Fruit fly (Drosophila melanogaster): Measurements from ENCODE around the gene CIAPIN1.
A peak's percentile ranks its signal among the peaks of the same experiment; 100 is the strongest.

Gene CIAPIN1

DNA sequence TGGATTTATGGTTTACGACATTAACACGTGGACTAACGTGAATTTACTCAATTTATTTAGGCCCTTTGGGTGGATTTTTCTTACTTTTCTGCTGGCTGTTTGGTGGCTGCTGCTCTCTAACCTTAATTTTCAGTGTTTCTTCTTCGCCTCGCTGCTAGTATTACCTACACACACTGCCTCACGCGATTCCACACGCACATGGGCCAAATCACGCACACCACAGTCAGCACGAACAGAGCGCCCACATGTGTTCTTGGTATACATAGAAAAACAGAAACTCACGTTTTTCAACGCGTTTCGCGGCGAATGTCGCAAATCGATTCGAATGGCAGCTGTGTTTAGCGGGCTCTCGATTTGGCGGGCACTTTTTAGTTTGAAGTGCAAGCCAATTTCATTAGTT, 29.2 kb upstream of the CIAPIN1 start (continued):
- TF ChIP-seq scrt (GFP tag; optimal IDR thresholded peaks at IDR 0.05), result peak; percentile 55
- no peak for TF ChIP-seq wor (GFP tag; IDR thresholded peaks at IDR 0.05)
- TF ChIP-seq CG17802 (tag; optimal IDR thresholded peaks at IDR 0.05), result no peak
- no peak; the same call in 1 of the 2 replicates for TF ChIP-seq lmd (GFP tag; IDR thresholded peaks at IDR 0.05)
- no peak; the same call in 2 of the 3 replicates for TF ChIP-seq CG11456 (GFP tag; IDR thresholded peaks at IDR 0.05)
- peak; percentile 49 for TF ChIP-seq psq (GFP tag; optimal IDR thresholded peaks at IDR 0.05)
- TF ChIP-seq CG18619 (GFP tag; optimal IDR thresholded peaks at IDR 0.05), result no peak
- TF ChIP-seq pan (optimal IDR thresholded peaks at IDR 0.05), result no peak
- TF ChIP-seq pan (GFP tag; optimal IDR thresholded peaks at IDR 0.05 in 1 of 2, IDR thresholded peaks at IDR 0.05 in 1 of 2), result no peak
- peak; percentile 51 for TF ChIP-seq D19A (tag; optimal IDR thresholded peaks at IDR 0.05)
- peak; percentile 78 for TF ChIP-seq Lhr (GFP tag; optimal IDR thresholded peaks at IDR 0.05)
- TF ChIP-seq ken (GFP tag; IDR thresholded peaks at IDR 0.05), result no peak
- TF ChIP-seq Ssrp (tag; optimal IDR thresholded peaks at IDR 0.05), result no peak
- no peak for TF ChIP-seq Optix (GFP tag; IDR thresholded peaks at IDR 0.05)
- peak; percentile 6 for TF ChIP-seq Bteb2 (GFP tag; optimal IDR thresholded peaks at IDR 0.05)
- no peak for TF ChIP-seq CG14050 (GFP tag; IDR thresholded peaks at IDR 0.05)
- peak; percentile 42 for TF ChIP-seq Usf (GFP tag; optimal IDR thresholded peaks at IDR 0.05)
- TF ChIP-seq az2 (GFP tag; optimal IDR thresholded peaks at IDR 0.05), result no peak
- no peak for TF ChIP-seq gt (GFP tag; IDR thresholded peaks at IDR 0.05)
- TF ChIP-seq so (GFP tag; IDR thresholded peaks at IDR 0.05), result peak; percentile 56; the same call in 2 of the 3 replicates
- no peak for TF ChIP-seq Drgx (GFP tag; IDR thresholded peaks at IDR 0.05)
- no peak for TF ChIP-seq Oaz (GFP tag; IDR thresholded peaks at IDR 0.05)
- TF ChIP-seq al (GFP tag; IDR thresholded peaks at IDR 0.05), result no peak
- TF ChIP-seq ham (GFP tag; IDR thresholded peaks at IDR 0.05), result no peak
- TF ChIP-seq CG30403 (GFP tag; optimal IDR thresholded peaks at IDR 0.05), result peak; percentile 15
- peak; percentile 20 for TF ChIP-seq CG15696 (tag; optimal IDR thresholded peaks at IDR 0.05)
- peak; percentile 44 for TF ChIP-seq caup (GFP tag; optimal IDR thresholded peaks at IDR 0.05; ENCODE audit: severe bottlenecking)
- TF ChIP-seq dpn (GFP tag; optimal IDR thresholded peaks at IDR 0.05), result peak in 1 of 2 experiments; percentile 45
- TF ChIP-seq esg (GFP tag; conservative IDR thresholded peaks at IDR 0.05), result no peak
- TF ChIP-seq CG4282 (GFP tag; optimal IDR thresholded peaks at IDR 0.05), result no peak
- peak; percentile 15 for TF ChIP-seq pum (GFP tag; optimal IDR thresholded peaks at IDR 0.05)
- peak; percentile 12 for TF ChIP-seq maf-S (GFP tag; optimal IDR thresholded peaks at IDR 0.05)
- no peak; the same call in 1 of the 2 replicates for TF ChIP-seq CG14014 (GFP tag; IDR thresholded peaks at IDR 0.05)
- TF ChIP-seq pb (GFP tag; optimal IDR thresholded peaks at IDR 0.05), result no peak
- peak in 1 of 2 experiments; percentile 69 for TF ChIP-seq insv (GFP tag; optimal IDR thresholded peaks at IDR 0.05)
- no peak for TF ChIP-seq CG1024 (GFP tag; IDR thresholded peaks at IDR 0.05)
- TF ChIP-seq z (GFP tag; IDR thresholded peaks at IDR 0.05), result no peak
- peak; percentile 23; the same call in 2 of the 3 replicates for TF ChIP-seq tgo (GFP tag; IDR thresholded peaks at IDR 0.05)
- no peak for TF ChIP-seq Neu2 (GFP tag; optimal IDR thresholded peaks at IDR 0.05; ENCODE audit: borderline replicate concordance)
- peak; percentile 38; the same call in 1 of the 2 replicates for TF ChIP-seq slbo (GFP tag; IDR thresholded peaks at IDR 0.05)
- peak; percentile 64 for TF ChIP-seq HLHmδ (GFP tag; optimal IDR thresholded peaks at IDR 0.05)
- TF ChIP-seq ERR (GFP tag; optimal IDR thresholded peaks at IDR 0.05), result peak; percentile 58
- TF ChIP-seq CG13894 (tag; optimal IDR thresholded peaks at IDR 0.05), result peak; percentile 80
- TF ChIP-seq onecut (GFP tag; IDR thresholded peaks at IDR 0.05), result peak; percentile 79
- TF ChIP-seq CTCF (GFP tag; optimal IDR thresholded peaks at IDR 0.05), result peak; percentile 61
- TF ChIP-seq pzg (GFP tag; optimal IDR thresholded peaks at IDR 0.05), result peak; percentile 99
- no peak for TF ChIP-seq Sox102F (GFP tag; optimal IDR thresholded peaks at IDR 0.05)
- TF ChIP-seq CG7745 (tag; optimal IDR thresholded peaks at IDR 0.05), result peak; percentile 40
- TF ChIP-seq schlank (tag; optimal IDR thresholded peaks at IDR 0.05), result no peak
- TF ChIP-seq vvl (GFP tag; IDR thresholded peaks at IDR 0.05), result no peak
- no peak for TF ChIP-seq CG11723 (GFP tag; optimal IDR thresholded peaks at IDR 0.05)
- peak; percentile 28 for TF ChIP-seq nerfin-1 (tag; optimal IDR thresholded peaks at IDR 0.05)
- TF ChIP-seq CG14860 (GFP tag; IDR thresholded peaks at IDR 0.05; ENCODE audit: partially characterized antibody), result peak; percentile 65
